Worm (Caenorhabditis elegans): ENCODE data around the gene maph-1.3.

- TF ChIP-seq W03F9.2 (tag; optimal IDR thresholded peaks at IDR 0.05): peak; percentile 66
- peak; percentile 49 for TF ChIP-seq dao-5 (tag; optimal IDR thresholded peaks at IDR 0.05)
Observed at ce11 chrIII:3869292-3869781, 24.6 kb downstream of the maph-1.3 start.
